Fruit fly (Drosophila melanogaster): ENCODE results near the gene CG4558.

dm6 chrX:6805404-6805803 lies 44.2 kb upstream of the CG4558 start:
- TF ChIP-seq fd96Ca (GFP tag; IDR thresholded peaks at IDR 0.05), result no peak
- TF ChIP-seq rn (GFP tag; IDR thresholded peaks at IDR 0.05), result no peak
- no peak for TF ChIP-seq Pif1A (GFP tag; optimal IDR thresholded peaks at IDR 0.05)
- no peak for TF ChIP-seq D1 (tag; optimal IDR thresholded peaks at IDR 0.05)
- TF ChIP-seq CG8301 (tag; optimal IDR thresholded peaks at IDR 0.05), result no peak
- no peak for TF ChIP-seq CG15710 (tag; optimal IDR thresholded peaks at IDR 0.05)
- no peak for TF ChIP-seq CG10348 (GFP tag; IDR thresholded peaks at IDR 0.05)
- no peak for TF ChIP-seq EcR (GFP tag; optimal IDR thresholded peaks at IDR 0.05)
- no peak for TF ChIP-seq CG34367 (tag; optimal IDR thresholded peaks at IDR 0.05)
